Worm (Caenorhabditis elegans) whole organism, L2 larva: ENCODE measurements around the gene moc-5.

Source experiments
- F13H6.1 ChIP-seq: sonication (generic microtip); optimal IDR thresholded peaks from 2 replicates; lab custom pipeline; 2016; ENCODE audit warnings: missing genetic modification characterization, missing compliant biosample characterization
- Y55F3AM.14 ChIP-seq: fragments of 200-800 bp; sonication (Bioruptor generic); optimal IDR thresholded peaks from 2 replicates; lab custom pipeline; 2018; ENCODE audit warnings: mild to moderate bottlenecking, missing genetic modification characterization, missing compliant biosample characterization
- alr-1 ChIP-seq: fragments of 150-350 bp; optimal IDR thresholded peaks from 2 replicates; lab custom pipeline; 2014; ENCODE audit warnings: missing biosample characterization, missing genetic modification characterization
- ama-1 ChIP-seq: fragments of 150-350 bp; optimal IDR thresholded peaks from 2 replicates; lab custom pipeline; 2018; ENCODE audit warnings: inconsistent platforms
- blmp-1 ChIP-seq: sonication (generic microtip); optimal IDR thresholded peaks from 2 replicates; lab custom pipeline; 2017; ENCODE audit warnings: missing genetic modification characterization, mild to moderate bottlenecking, missing compliant biosample characterization, antibody characterized with exemption, moderate library complexity; ENCODE audit not compliant: insufficient read depth
- ceh-16 ChIP-seq: fragments of 150-350 bp; optimal IDR thresholded peaks from 2 replicates; lab custom pipeline; 2014; ENCODE audit warnings: missing biosample characterization, missing genetic modification characterization
- crh-2 ChIP-seq: sonication (generic microtip); optimal IDR thresholded peaks from 2 replicates; lab custom pipeline; 2017; ENCODE audit warnings: missing biosample characterization, missing genetic modification characterization
- dmd-4 ChIP-seq: sonication (generic microtip); optimal IDR thresholded peaks from 2 replicates; lab custom pipeline; 2017; ENCODE audit warnings: missing biosample characterization, missing genetic modification characterization
- egl-27 ChIP-seq: sonication (generic microtip); optimal IDR thresholded peaks from 3 replicates; lab custom pipeline; 2017; ENCODE audit warnings: missing biosample characterization, missing genetic modification reagents, missing genetic modification characterization
- elt-3 ChIP-seq: sonication (generic microtip); optimal IDR thresholded peaks from 2 replicates; lab custom pipeline; 2017; ENCODE audit warnings: missing biosample characterization, missing genetic modification characterization
- fos-1 ChIP-seq: fragments of 150-350 bp; optimal IDR thresholded peaks from 2 replicates; lab custom pipeline; 2014; ENCODE audit warnings: missing biosample characterization, missing genetic modification characterization
- lin-13 ChIP-seq: fragments of 150-350 bp; optimal IDR thresholded peaks from 2 replicates; lab custom pipeline; 2014; ENCODE audit warnings: missing biosample characterization, missing genetic modification reagents, missing genetic modification characterization
- lin-39 ChIP-seq: fragments of 150-350 bp; optimal IDR thresholded peaks from 2 replicates; lab custom pipeline; 2014; ENCODE audit warnings: missing biosample characterization, missing genetic modification reagents, missing genetic modification characterization
- lsy-2 ChIP-seq, 2 experiments: fragments of 150-350 bp in 1 of 2; sonication (generic microtip) in 1 of 2; optimal IDR thresholded peaks; 2 replicates each; lab custom pipeline; 2014 to 2017; ENCODE audit warnings: missing biosample characterization in 2 of 2, missing genetic modification characterization in 2 of 2
- nhr-10 ChIP-seq: sonication (generic microtip); optimal IDR thresholded peaks from 2 replicates; lab custom pipeline; 2017; ENCODE audit warnings: missing biosample characterization, missing genetic modification characterization
- nhr-11 ChIP-seq: fragments of 150-350 bp; optimal IDR thresholded peaks from 2 replicates; lab custom pipeline; 2014; ENCODE audit warnings: missing biosample characterization, missing genetic modification characterization
- nhr-12 ChIP-seq: fragments of 150-350 bp; optimal IDR thresholded peaks from 2 replicates; lab custom pipeline; 2014; ENCODE audit warnings: missing biosample characterization, missing genetic modification characterization
- nhr-129 ChIP-seq: fragments of 150-350 bp; optimal IDR thresholded peaks from 2 replicates; lab custom pipeline; 2014; ENCODE audit warnings: missing biosample characterization, missing genetic modification characterization
- nhr-21 ChIP-seq: fragments of 150-350 bp; optimal IDR thresholded peaks from 2 replicates; lab custom pipeline; 2014; ENCODE audit warnings: missing biosample characterization, missing genetic modification characterization
- nhr-23 ChIP-seq: fragments of 150-350 bp; optimal IDR thresholded peaks from 2 replicates; lab custom pipeline; 2014; ENCODE audit warnings: missing biosample characterization, missing genetic modification reagents, missing genetic modification characterization
- nhr-237 ChIP-seq: fragments of 150-350 bp; optimal IDR thresholded peaks from 2 replicates; lab custom pipeline; 2014; ENCODE audit warnings: missing biosample characterization, missing genetic modification characterization
- nhr-25 ChIP-seq: fragments of 150-350 bp; sonication (generic microtip); optimal IDR thresholded peaks from 3 replicates; lab custom pipeline; 2014; ENCODE audit warnings: missing biosample characterization, missing genetic modification characterization
- nhr-6 ChIP-seq: fragments of 150-350 bp; optimal IDR thresholded peaks from 2 replicates; lab custom pipeline; 2014; ENCODE audit warnings: missing biosample characterization, missing genetic modification characterization
- nhr-77 ChIP-seq: fragments of 150-350 bp; optimal IDR thresholded peaks from 2 replicates; lab custom pipeline; 2014; ENCODE audit warnings: missing biosample characterization, missing genetic modification characterization
- peb-1 ChIP-seq: fragments of 150-350 bp; optimal IDR thresholded peaks from 2 replicates; lab custom pipeline; 2014; ENCODE audit warnings: missing biosample characterization, missing genetic modification characterization
- sem-4 ChIP-seq: fragments of 150-350 bp; optimal IDR thresholded peaks from 2 replicates; lab custom pipeline; 2014; ENCODE audit warnings: missing biosample characterization, missing genetic modification reagents, missing genetic modification characterization
- sma-3 ChIP-seq: sonication (generic microtip); optimal IDR thresholded peaks from 2 replicates; lab custom pipeline; 2016; ENCODE audit warnings: missing genetic modification reagents, missing genetic modification characterization, missing compliant biosample characterization
- sma-9 ChIP-seq, 2 experiments: fragments of 150-350 bp in 1 of 2; sonication (generic microtip) in 1 of 2; optimal IDR thresholded peaks; 2 replicates each; lab custom pipeline; 2014 to 2016; ENCODE audit warnings: missing genetic modification characterization in 2 of 2, mild to moderate bottlenecking in 1 of 2, missing biosample characterization in 1 of 2, missing compliant biosample characterization in 1 of 2, missing genetic modification reagents in 1 of 2, moderate library complexity in 1 of 2
- snpc-4 ChIP-seq: fragments of 150-350 bp; optimal IDR thresholded peaks from 2 replicates; lab custom pipeline; 2014; ENCODE audit warnings: missing biosample characterization, missing genetic modification characterization
- unc-39 ChIP-seq: fragments of 150-350 bp; optimal IDR thresholded peaks from 2 replicates; lab custom pipeline; 2014; ENCODE audit warnings: missing biosample characterization, missing genetic modification characterization
- unc-55 ChIP-seq: fragments of 150-350 bp; sonication (generic microtip); optimal IDR thresholded peaks from 3 replicates; lab custom pipeline; 2014; ENCODE audit warnings: missing biosample characterization, missing genetic modification reagents, missing genetic modification characterization
- unc-62 ChIP-seq: fragments of 150-350 bp; optimal IDR thresholded peaks from 2 replicates; lab custom pipeline; 2014; ENCODE audit warnings: missing biosample characterization, missing genetic modification reagents, missing genetic modification characterization
- zag-1 ChIP-seq: fragments of 150-350 bp; optimal IDR thresholded peaks from 2 replicates; lab custom pipeline; 2014; ENCODE audit warnings: missing biosample characterization, missing genetic modification characterization
- ztf-1 ChIP-seq: fragments of 200-800 bp; sonication (Bioruptor generic); conservative IDR thresholded peaks from 2 replicates; pipeline ENCODE4 v1.3.6; 2022; ENCODE audit warnings: missing genetic modification characterization, missing compliant biosample characterization
- ztf-11 ChIP-seq: sonication (generic microtip); optimal IDR thresholded peaks from 2 replicates; lab custom pipeline; 2017; ENCODE audit warnings: missing biosample characterization, missing genetic modification characterization
- ztf-4 ChIP-seq: fragments of 150-350 bp; optimal IDR thresholded peaks from 2 replicates; lab custom pipeline; 2014; ENCODE audit warnings: missing biosample characterization, missing genetic modification characterization

moc-5 gene

DNA sequence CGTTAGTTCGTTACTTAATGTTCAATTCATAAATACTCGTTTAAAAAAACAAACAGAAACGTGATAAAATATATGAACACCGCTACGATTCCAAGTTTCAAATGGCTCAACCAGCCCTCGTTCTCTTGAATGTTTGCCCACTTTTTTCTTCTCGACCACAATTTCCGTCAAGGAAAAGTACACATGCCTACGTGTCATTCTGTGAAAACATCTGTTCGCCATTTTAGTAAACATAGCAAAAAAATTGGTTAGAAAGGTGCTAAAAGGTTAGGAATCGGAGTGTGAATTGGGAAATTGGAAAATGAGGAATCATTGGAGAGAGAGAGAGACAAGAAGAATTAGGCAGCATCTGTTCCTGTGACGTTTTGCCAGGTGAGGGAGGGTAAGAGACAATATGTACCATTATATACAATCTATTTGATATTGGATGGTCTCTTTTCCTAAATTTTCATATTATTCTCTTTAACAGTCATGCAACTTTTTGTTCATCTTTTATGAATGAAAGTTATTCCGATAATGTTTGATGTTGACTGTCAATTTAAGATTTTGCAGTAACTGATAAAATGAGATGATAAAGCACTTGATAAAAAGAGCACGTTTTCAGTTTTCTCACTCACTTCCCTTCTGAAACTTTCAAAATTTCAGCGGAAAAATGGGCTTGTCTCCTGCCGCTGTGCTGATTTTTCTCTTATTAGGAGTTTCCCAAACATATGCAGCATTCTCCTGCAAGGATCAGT lies 26.3 kb downstream of the moc-5 start, which contains the start of gene nuc-1:
Gene nuc-1 (plus strand): TSS at position 612 of the 737 bp plus-strand sequence.
- TF ChIP-seq dmd-4 (tag; lab: Kevin White, UChicago) (no peak), fos-1 (tag; lab: Kevin White, UChicago) (peak; percentile 69), nhr-6 (tag; lab: Kevin White, UChicago) (no peak), peb-1 (no peak), nhr-23 (tag; lab: Kevin White, UChicago) (no peak)
- TF ChIP-seq, all 48 proteins: peak for 1

DNA sequence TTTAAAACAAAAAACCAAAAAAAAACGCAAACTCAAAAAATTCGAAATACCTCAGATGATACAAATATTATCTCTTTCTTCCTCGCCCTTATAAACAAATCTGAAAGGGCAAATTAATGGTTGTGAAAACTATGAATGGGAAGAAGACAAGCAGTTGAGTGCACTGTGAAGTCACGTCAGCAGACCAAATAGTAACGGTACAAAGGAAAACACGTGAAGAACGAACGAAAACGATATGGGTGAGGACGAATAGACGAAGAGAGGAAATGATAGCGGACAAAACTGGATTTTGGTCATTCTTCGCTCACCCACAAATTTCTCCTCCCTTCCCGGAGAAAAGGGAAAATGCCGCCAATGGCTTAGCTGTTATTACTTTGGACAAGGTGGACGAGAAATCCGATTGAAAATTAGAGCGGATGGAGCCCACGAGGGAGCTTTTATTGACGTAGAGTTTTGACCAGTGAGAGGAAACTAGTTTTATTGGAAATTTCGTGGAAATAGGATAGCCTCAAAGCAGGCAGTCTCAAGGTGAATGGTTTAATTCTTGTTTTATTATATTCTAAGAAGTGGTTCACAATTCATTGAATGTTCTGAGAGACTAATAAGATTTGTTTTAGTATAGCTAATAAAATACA lies 28.1 kb downstream of the moc-5 start:
- TF ChIP-seq nhr-25 (tag; lab: Kevin White, UChicago) (peak; percentile 73), unc-55 (GFP tag; lab: Kevin White, UChicago) (no peak), blmp-1 (peak; percentile 84), nhr-10 (tag; lab: Kevin White, UChicago) (no peak), ztf-4 (tag; lab: Kevin White, UChicago) (no peak), nhr-77 (no peak), nhr-129 (tag; lab: Kevin White, UChicago) (peak; percentile 54), snpc-4 (tag; lab: Kevin White, UChicago) (no peak), sma-9 (GFP tag; optimal IDR thresholded peaks at IDR 0.05; lab: Kevin White, UChicago) (peak; percentile 67), sma-9 (tag; optimal IDR thresholded peaks at IDR 0.05; lab: Kevin White, UChicago) (no peak), unc-62 (GFP tag; lab: Kevin White, UChicago) (no peak), sma-3 (GFP tag; lab: Kevin White, UChicago) (peak; percentile 30), crh-2 (tag; lab: Kevin White, UChicago) (peak; percentile 62), nhr-12 (tag; lab: Kevin White, UChicago) (no peak), ztf-1 (GFP tag; lab: Robert Waterston, UW) (no peak), nhr-11 (tag; lab: Kevin White, UChicago) (no peak), nhr-21 (peak; percentile 31)

DNA sequence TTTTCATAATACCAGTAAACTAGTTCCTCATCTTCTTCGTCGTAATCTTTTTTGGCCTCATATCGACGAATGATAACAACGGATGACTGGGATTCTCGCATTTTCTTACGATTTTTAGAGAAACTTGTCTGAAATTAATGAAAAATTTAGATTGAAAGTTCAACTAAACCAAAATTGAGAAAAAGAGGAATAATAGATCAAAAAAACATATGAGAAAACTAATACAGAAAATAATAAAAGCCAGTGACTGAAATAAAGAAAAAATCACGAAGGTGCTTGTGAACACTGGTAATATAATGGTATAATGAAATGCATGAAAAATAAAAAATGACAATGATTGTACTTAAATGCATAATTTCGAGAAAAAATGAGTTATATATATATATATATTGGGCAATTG lies 29.1 kb downstream of the moc-5 start, which contains the start of gene C07B5.8:
Gene C07B5.8 (minus strand): TSS at position 101 of the 400 bp plus-strand sequence.
- TF ChIP-seq nhr-10 (tag; lab: Kevin White, UChicago), result no peak
- no peak for TF ChIP-seq sem-4 (tag; lab: Kevin White, UChicago)
- no peak for TF ChIP-seq snpc-4 (tag; lab: Kevin White, UChicago)
- TF ChIP-seq ceh-16, result no peak
- no peak for TF ChIP-seq peb-1
- TF ChIP-seq lin-39 (tag; lab: Kevin White, UChicago), result no peak
- TF ChIP-seq elt-3 (tag; lab: Kevin White, UChicago), result no peak
- no peak for TF ChIP-seq nhr-237 (tag; lab: Kevin White, UChicago)
- no peak for TF ChIP-seq egl-27 (tag; lab: Kevin White, UChicago)
- no peak for TF ChIP-seq ztf-11 (tag; lab: Kevin White, UChicago)
- TF ChIP-seq zag-1 (tag; lab: Kevin White, UChicago), result no peak
- TF ChIP-seq crh-2 (tag; lab: Kevin White, UChicago), result no peak
- TF ChIP-seq fos-1 (tag; lab: Kevin White, UChicago), result no peak

DNA sequence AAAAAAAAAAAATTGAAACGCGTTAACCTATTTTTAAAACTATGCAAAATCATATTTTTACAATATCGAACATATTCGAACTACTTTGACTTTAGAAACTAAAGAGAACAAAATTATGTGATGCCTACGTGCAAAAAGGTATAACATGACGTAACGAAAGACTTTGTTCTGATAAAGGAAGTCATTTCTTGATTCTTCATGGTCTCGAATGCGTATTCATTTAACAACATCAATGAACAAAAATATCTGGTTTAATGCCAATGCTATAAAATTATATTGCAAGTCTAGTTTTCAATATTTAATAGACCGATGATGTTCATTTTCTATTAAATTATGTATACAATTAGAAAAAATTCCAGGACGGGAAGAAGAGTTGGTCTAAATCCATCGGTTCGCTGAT lies 29.8 kb downstream of the moc-5 start:
- TF ChIP-seq lin-13 (GFP tag; lab: Kevin White, UChicago) (no peak), ztf-4 (tag; lab: Kevin White, UChicago) (peak; percentile 9), blmp-1 (no peak), nhr-25 (tag; lab: Kevin White, UChicago) (peak; percentile 46), sma-9 (GFP tag; optimal IDR thresholded peaks at IDR 0.05; lab: Kevin White, UChicago) (no peak), sma-9 (tag; optimal IDR thresholded peaks at IDR 0.05; lab: Kevin White, UChicago) (no peak), peb-1 (no peak), dmd-4 (tag; lab: Kevin White, UChicago) (no peak), nhr-21 (peak; percentile 51), unc-39 (tag; lab: Kevin White, UChicago) (no peak), elt-3 (tag; lab: Kevin White, UChicago) (no peak)

DNA sequence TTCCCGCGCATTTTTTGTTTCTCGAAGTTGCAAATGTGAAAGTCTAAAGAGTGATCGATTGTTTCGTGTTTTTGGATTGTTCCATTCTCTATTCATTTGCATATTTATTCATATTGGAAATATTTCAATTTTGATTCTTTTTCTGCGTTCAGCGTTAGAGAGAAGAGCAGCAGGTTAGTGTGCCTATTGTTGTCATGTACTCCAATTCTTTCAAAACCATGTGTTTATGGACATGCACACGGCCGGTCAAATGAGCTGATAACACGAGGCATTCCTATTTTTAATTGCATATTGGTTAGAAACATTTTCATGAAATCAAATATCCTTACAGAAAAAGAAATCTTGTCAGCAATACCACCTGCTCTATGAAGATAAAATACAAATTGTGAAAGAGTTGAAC lies 34.1 kb downstream of the moc-5 start:
- TF ChIP-seq lsy-2 (tag; optimal IDR thresholded peaks at IDR 0.05; lab: Kevin White, UChicago) (no peak), nhr-237 (tag; lab: Kevin White, UChicago) (no peak), Y55F3AM.14 (GFP tag; lab: Kevin White, UChicago) (no peak), nhr-6 (tag; lab: Kevin White, UChicago) (no peak), ama-1 (lab: Kevin White, UChicago) (no peak), unc-55 (GFP tag; lab: Kevin White, UChicago) (no peak), unc-39 (tag; lab: Kevin White, UChicago) (no peak), elt-3 (tag; lab: Kevin White, UChicago) (no peak), sem-4 (tag; lab: Kevin White, UChicago) (no peak), sma-3 (GFP tag; lab: Kevin White, UChicago) (no peak), ztf-11 (tag; lab: Kevin White, UChicago) (no peak), ceh-16 (no peak), unc-62 (GFP tag; lab: Kevin White, UChicago) (no peak), nhr-12 (tag; lab: Kevin White, UChicago) (no peak), alr-1 (tag; lab: Kevin White, UChicago) (no peak), F13H6.1 (tag; lab: Kevin White, UChicago) (no peak)
